Worm (Caenorhabditis elegans) whole organism, L3 larva: Measurements from ENCODE around the gene srn-1.

Experiments used
- R02D3.7 ChIP-seq: fragments of 150-350 bp; optimal IDR thresholded peaks from 2 replicates; lab custom pipeline; 2014; ENCODE audit warnings: missing biosample characterization, missing genetic modification characterization
- aly-2 ChIP-seq: fragments of 150-350 bp; optimal IDR thresholded peaks from 2 replicates; lab custom pipeline; 2014; ENCODE audit warnings: missing biosample characterization, missing genetic modification characterization
- ama-1 ChIP-seq: fragments of 150-350 bp; optimal IDR thresholded peaks from 2 replicates; lab custom pipeline; 2018
- ceh-28 ChIP-seq: fragments of 150-350 bp; optimal IDR thresholded peaks from 2 replicates; lab custom pipeline; 2014; ENCODE audit warnings: missing biosample characterization, missing genetic modification reagents, missing genetic modification characterization
- ceh-82 ChIP-seq: fragments of 150-350 bp; optimal IDR thresholded peaks from 2 replicates; lab custom pipeline; 2014; ENCODE audit warnings: missing biosample characterization, missing genetic modification characterization
- daf-12 ChIP-seq: fragments of 150-350 bp; optimal IDR thresholded peaks from 2 replicates; lab custom pipeline; 2014; ENCODE audit warnings: missing biosample characterization, missing genetic modification reagents, missing genetic modification characterization
- egl-5 ChIP-seq: fragments of 150-350 bp; optimal IDR thresholded peaks from 2 replicates; lab custom pipeline; 2017; ENCODE audit warnings: missing biosample characterization, missing genetic modification reagents, missing genetic modification characterization, inconsistent platforms
- elt-1 ChIP-seq: fragments of 150-350 bp; optimal IDR thresholded peaks from 2 replicates; lab custom pipeline; 2014; ENCODE audit warnings: missing biosample characterization, missing genetic modification characterization
- elt-2 ChIP-seq: sonication (generic microtip); optimal IDR thresholded peaks from 2 replicates; lab custom pipeline; 2016; ENCODE audit warnings: missing genetic modification reagents, mild to moderate bottlenecking, missing genetic modification characterization, missing compliant biosample characterization
- elt-3 ChIP-seq, 3 experiments: fragments of 150-350 bp in 1 of 3; sonication (generic microtip) in 2 of 3; optimal IDR thresholded peaks; 2 replicates in 2 of 3; 4 replicates in 1 of 3; lab custom pipeline; 2014 to 2017; ENCODE audit warnings: missing biosample characterization in 3 of 3, missing genetic modification characterization in 3 of 3
- fkh-10 ChIP-seq: sonication (generic microtip); optimal IDR thresholded peaks from 2 replicates; lab custom pipeline; 2017; ENCODE audit warnings: missing biosample characterization, missing genetic modification reagents, missing genetic modification characterization
- fkh-2 ChIP-seq: fragments of 150-350 bp; optimal IDR thresholded peaks from 2 replicates; lab custom pipeline; 2014; ENCODE audit warnings: missing biosample characterization, missing genetic modification reagents, missing genetic modification characterization
- fos-1 ChIP-seq: fragments of 150-350 bp; optimal IDR thresholded peaks from 2 replicates; lab custom pipeline; 2014; ENCODE audit warnings: missing biosample characterization, missing genetic modification characterization
- hmg-11 ChIP-seq: sonication (generic microtip); optimal IDR thresholded peaks from 2 replicates; lab custom pipeline; 2016; ENCODE audit warnings: missing genetic modification characterization, missing compliant biosample characterization
- jun-1 ChIP-seq: fragments of 150-350 bp; optimal IDR thresholded peaks from 2 replicates; lab custom pipeline; 2014; ENCODE audit warnings: missing biosample characterization, missing genetic modification reagents, missing genetic modification characterization
- lin-15B ChIP-seq: fragments of 150-350 bp; optimal IDR thresholded peaks from 2 replicates; lab custom pipeline; 2014; ENCODE audit warnings: missing biosample characterization, missing genetic modification characterization
- lin-39 ChIP-seq: fragments of 150-350 bp; optimal IDR thresholded peaks from 2 replicates; lab custom pipeline; 2018; ENCODE audit warnings: missing biosample characterization, missing genetic modification reagents, missing genetic modification characterization
- nhr-23 ChIP-seq: fragments of 150-350 bp; optimal IDR thresholded peaks from 2 replicates; lab custom pipeline; 2014; ENCODE audit warnings: missing biosample characterization, missing genetic modification reagents, missing genetic modification characterization
- nhr-237 ChIP-seq: fragments of 150-350 bp; optimal IDR thresholded peaks from 2 replicates; lab custom pipeline; 2014; ENCODE audit warnings: missing biosample characterization, missing genetic modification characterization
- nhr-25 ChIP-seq: sonication (generic microtip); optimal IDR thresholded peaks from 2 replicates; lab custom pipeline; 2017; ENCODE audit warnings: missing biosample characterization, missing genetic modification characterization
- nhr-28 ChIP-seq: fragments of 150-350 bp; optimal IDR thresholded peaks from 2 replicates; lab custom pipeline; 2014; ENCODE audit warnings: missing biosample characterization, missing genetic modification characterization
- nhr-43 ChIP-seq: sonication (generic microtip); optimal IDR thresholded peaks from 2 replicates; lab custom pipeline; 2016; ENCODE audit warnings: mild to moderate bottlenecking, missing genetic modification characterization, missing compliant biosample characterization; ENCODE audit not compliant: poor library complexity, severe bottlenecking
- nhr-67 ChIP-seq: fragments of 150-350 bp; optimal IDR thresholded peaks from 2 replicates; lab custom pipeline; 2014; ENCODE audit warnings: missing biosample characterization, missing genetic modification characterization
- pha-4 ChIP-seq: fragments of 150-350 bp; optimal IDR thresholded peaks from 2 replicates; lab custom pipeline; 2014; ENCODE audit warnings: missing biosample characterization, missing genetic modification reagents, missing genetic modification characterization
- pqm-1 ChIP-seq: fragments of 150-350 bp; optimal IDR thresholded peaks from 2 replicates; lab custom pipeline; 2017; ENCODE audit warnings: missing biosample characterization, missing genetic modification characterization, inconsistent platforms
- sea-2 ChIP-seq: fragments of 150-350 bp; sonication (generic microtip); optimal IDR thresholded peaks from 4 replicates; lab custom pipeline; 2014; ENCODE audit warnings: missing biosample characterization, missing genetic modification reagents, missing genetic modification characterization
- skn-1 ChIP-seq: fragments of 150-350 bp; optimal IDR thresholded peaks from 2 replicates; lab custom pipeline; 2014; ENCODE audit warnings: missing biosample characterization, missing genetic modification characterization
- tbx-2 ChIP-seq: sonication (generic microtip); optimal IDR thresholded peaks from 2 replicates; lab custom pipeline; 2016; ENCODE audit warnings: mild to moderate bottlenecking, missing genetic modification characterization, missing compliant biosample characterization
- unc-39 ChIP-seq: sonication (generic microtip); optimal IDR thresholded peaks from 4 replicates; lab custom pipeline; 2017; ENCODE audit warnings: missing biosample characterization, missing genetic modification characterization
- unc-62 ChIP-seq: fragments of 150-350 bp; sonication (generic microtip); optimal IDR thresholded peaks from 4 replicates; lab custom pipeline; 2014; ENCODE audit warnings: missing biosample characterization, missing genetic modification reagents, missing genetic modification characterization
- zag-1 ChIP-seq: fragments of 150-350 bp; optimal IDR thresholded peaks from 2 replicates; lab custom pipeline; 2014; ENCODE audit warnings: missing biosample characterization, missing genetic modification characterization

Gene srn-1

ce11 chrV:6319358-6319757 lies 33.1 kb upstream of the srn-1 start:
- no peak for TF ChIP-seq daf-12 (tag; lab: Kevin White, UChicago)
- TF ChIP-seq nhr-25 (tag; lab: Kevin White, UChicago): peak; percentile 18
- TF ChIP-seq nhr-43: peak; percentile 44
- no peak for TF ChIP-seq unc-39 (tag; lab: Kevin White, UChicago)
- TF ChIP-seq jun-1: no peak
- TF ChIP-seq elt-3 (tag; optimal IDR thresholded peaks at IDR 0.05; lab: Kevin White, UChicago): peak in 1 of 3 experiments; percentile 36
- no peak for TF ChIP-seq pqm-1 (tag; lab: Kevin White, UChicago)
- TF ChIP-seq lin-15B (tag; lab: Kevin White, UChicago): no peak

ce11 chrV:6317928-6318327 lies 31.7 kb upstream of the srn-1 start:
- no peak for TF ChIP-seq ceh-28
- TF ChIP-seq nhr-43: peak; percentile 34
- TF ChIP-seq nhr-25 (tag; lab: Kevin White, UChicago): peak; percentile 45
- TF ChIP-seq skn-1 (tag; lab: Kevin White, UChicago): no peak
- TF ChIP-seq pha-4 (tag; lab: Kevin White, UChicago): no peak
- TF ChIP-seq elt-1 (tag; lab: Kevin White, UChicago): peak; percentile 0
- TF ChIP-seq, all 47 proteins: peak for 3

ce11 chrV:6316632-6317031 lies 30.4 kb upstream of the srn-1 start, which contains the start of gene cest-24:
Gene cest-24 (plus strand): TSS chrV:6316932.
- TF ChIP-seq fkh-10 (GFP tag; lab: Kevin White, UChicago) (no peak), tbx-2 (no peak), nhr-23 (tag; lab: Kevin White, UChicago) (no peak), unc-62 (GFP tag; lab: Kevin White, UChicago) (no peak), pha-4 (tag; lab: Kevin White, UChicago) (no peak), elt-3 (tag; optimal IDR thresholded peaks at IDR 0.05; lab: Kevin White, UChicago) (no peak), fos-1 (tag; lab: Kevin White, UChicago) (no peak), ama-1 (lab: Kevin White, UChicago) (no peak), R02D3.7 (tag; lab: Kevin White, UChicago) (no peak)
- TF ChIP-seq, all 47 proteins: peak for 0

ce11 chrV:6311936-6312335 lies 25.7 kb upstream of the srn-1 start:
- TF ChIP-seq pqm-1 (tag; lab: Kevin White, UChicago): no peak
- no peak for TF ChIP-seq R02D3.7 (tag; lab: Kevin White, UChicago)
- TF ChIP-seq elt-2 (tag; lab: Kevin White, UChicago): no peak
- TF ChIP-seq sea-2 (GFP tag; lab: Kevin White, UChicago): no peak
- TF ChIP-seq egl-5 (tag; lab: Kevin White, UChicago): no peak
- TF ChIP-seq ceh-82 (tag; lab: Kevin White, UChicago): no peak
- no peak for TF ChIP-seq hmg-11
- no peak for TF ChIP-seq nhr-67 (tag; lab: Kevin White, UChicago)
- TF ChIP-seq unc-62 (GFP tag; lab: Kevin White, UChicago): no peak
- TF ChIP-seq tbx-2: no peak
- no peak for TF ChIP-seq elt-1 (tag; lab: Kevin White, UChicago)
- no peak for TF ChIP-seq fkh-2 (tag; lab: Kevin White, UChicago)
- no peak for TF ChIP-seq lin-39 (tag; lab: Kevin White, UChicago)
- no peak for TF ChIP-seq ama-1 (lab: Kevin White, UChicago)

- TF ChIP-seq elt-1 (tag; lab: Kevin White, UChicago) (no peak), ama-1 (lab: Kevin White, UChicago) (no peak), fkh-10 (GFP tag; lab: Kevin White, UChicago) (no peak), aly-2 (tag; lab: Kevin White, UChicago) (no peak), pha-4 (tag; lab: Kevin White, UChicago) (no peak), unc-39 (tag; lab: Kevin White, UChicago) (no peak)
Observed at ce11 chrV:6303471-6303870, 17.2 kb upstream of the srn-1 start, which contains the start of gene sago-1. Gene sago-1 (plus strand): TSS chrV:6303771.

ce11 chrV:6302465-6302864 lies 16.2 kb upstream of the srn-1 start:
- TF ChIP-seq pqm-1 (tag; lab: Kevin White, UChicago) (no peak), nhr-28 (tag; lab: Kevin White, UChicago) (no peak), elt-1 (tag; lab: Kevin White, UChicago) (peak; percentile 55), fkh-2 (tag; lab: Kevin White, UChicago) (no peak), nhr-25 (tag; lab: Kevin White, UChicago) (peak; percentile 5), skn-1 (tag; lab: Kevin White, UChicago) (no peak), zag-1 (tag; lab: Kevin White, UChicago) (no peak), nhr-237 (tag; lab: Kevin White, UChicago) (no peak)
